Worm (Caenorhabditis elegans): ENCODE data around the gene W02B3.7.
"Not testable (repeated sequence)": the region's sequence is repeated elsewhere in the genome, so short reads cannot be mapped to it uniquely, and the experiment has no call there.

W02B3.7 gene

DNA sequence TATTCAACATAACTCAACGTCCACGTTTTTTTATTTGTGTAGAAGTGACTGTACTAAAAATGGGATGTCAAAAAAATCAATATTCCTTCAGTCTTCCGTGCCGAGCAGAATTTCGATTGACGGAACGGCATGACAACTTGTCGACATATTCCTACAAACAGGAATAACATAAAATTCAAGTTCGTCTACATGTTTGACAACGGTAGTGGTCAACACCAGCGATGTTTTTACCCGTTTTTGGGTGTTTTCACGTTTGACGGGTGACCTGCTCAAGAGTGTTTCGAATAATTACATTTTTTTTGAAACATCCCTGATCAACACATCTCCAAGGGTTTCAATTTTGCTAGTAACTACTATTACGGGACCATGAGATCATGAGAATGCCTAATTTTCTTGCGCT, at the start of gene W02B3.7:
Gene W02B3.7, minus strand, starts transcription at position 101 of the 400 bp plus-strand sequence.
- TF ChIP-seq ref-1 (GFP tag; conservative IDR thresholded peaks at IDR 0.05) (no peak), T22C8.4 (GFP tag; IDR thresholded peaks at IDR 0.05) (no peak), flt-1 (GFP tag; IDR thresholded peaks at IDR 0.05) (no peak), klf-2 (GFP tag; conservative IDR thresholded peaks at IDR 0.05) (no peak), med-1 (GFP tag; optimal IDR thresholded peaks at IDR 0.05; ENCODE audit: insufficient read depth) (no peak), ztf-29 (GFP tag; IDR thresholded peaks at IDR 0.05) (no peak), tab-1 (GFP tag; IDR thresholded peaks at IDR 0.05) (no peak), cog-1 (tag; optimal IDR thresholded peaks at IDR 0.05) (no peak), ztf-23 (GFP tag; IDR thresholded peaks at IDR 0.05) (no peak)

DNA sequence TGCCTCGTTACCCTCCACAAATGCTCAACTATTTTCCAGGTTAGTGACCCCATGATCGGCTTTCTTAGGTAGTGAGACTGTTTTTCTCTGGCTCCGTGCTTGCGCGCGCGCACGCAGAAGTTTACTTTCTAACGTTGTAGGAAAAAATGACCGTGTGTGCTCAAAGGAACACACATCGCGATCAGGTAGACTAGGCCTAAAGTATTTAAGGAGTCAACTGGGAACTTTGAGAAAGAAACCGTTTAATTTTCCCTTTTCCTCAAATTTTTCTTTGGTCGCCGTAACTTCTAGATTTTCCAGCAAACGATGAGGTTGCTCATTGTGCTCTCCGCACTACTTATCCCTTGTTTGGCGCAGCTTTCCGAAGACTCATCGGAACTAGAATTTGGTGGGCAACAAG, 48.5 kb upstream of the W02B3.7 start, which contains the start of gene idpp-1:
Gene idpp-1, plus strand, starts transcription at position 301 of the 400 bp plus-strand sequence.
- TF ChIP-seq flt-1 (GFP tag; IDR thresholded peaks at IDR 0.05) (no peak), med-1 (GFP tag; optimal IDR thresholded peaks at IDR 0.05; ENCODE audit: insufficient read depth) (no peak), ztf-29 (GFP tag; IDR thresholded peaks at IDR 0.05) (no peak), ref-1 (GFP tag; conservative IDR thresholded peaks at IDR 0.05) (no peak), T22C8.4 (GFP tag; IDR thresholded peaks at IDR 0.05) (no peak), cog-1 (tag; optimal IDR thresholded peaks at IDR 0.05) (no peak), ztf-23 (GFP tag; IDR thresholded peaks at IDR 0.05) (no peak), klf-2 (GFP tag; conservative IDR thresholded peaks at IDR 0.05) (no peak)

- TF ChIP-seq ref-1 (GFP tag; conservative IDR thresholded peaks at IDR 0.05): no peak
- no peak for TF ChIP-seq klf-2 (GFP tag; conservative IDR thresholded peaks at IDR 0.05)
- TF ChIP-seq med-1 (GFP tag; optimal IDR thresholded peaks at IDR 0.05; ENCODE audit: insufficient read depth): no peak
- no peak for TF ChIP-seq T22C8.4 (GFP tag; IDR thresholded peaks at IDR 0.05)
Observed at ce11 chrIII:728694-729093, 36.9 kb upstream of the W02B3.7 start.

DNA sequence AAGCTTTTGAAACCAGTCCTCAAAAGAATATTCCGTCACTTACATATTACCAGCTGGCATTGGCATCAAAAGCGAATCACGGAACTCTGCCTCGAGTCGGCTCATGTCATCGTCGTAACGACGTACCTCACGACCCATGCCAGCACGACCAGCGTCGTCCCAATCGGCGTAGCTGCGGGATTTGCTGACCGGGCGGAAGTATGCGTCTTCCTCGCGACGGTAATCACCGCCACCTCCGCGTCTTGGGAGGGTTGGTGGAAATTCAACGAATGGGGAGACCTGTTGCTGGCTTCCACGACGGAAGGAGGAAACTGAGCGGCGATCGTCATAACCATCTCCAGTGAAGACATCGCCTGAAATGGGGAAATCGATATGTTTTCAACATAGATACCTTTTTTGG, 36.2 kb upstream of the W02B3.7 start:
- no peak for TF ChIP-seq ztf-29 (GFP tag; IDR thresholded peaks at IDR 0.05)
- TF ChIP-seq flt-1 (GFP tag; IDR thresholded peaks at IDR 0.05): no peak
- TF ChIP-seq tab-1 (GFP tag; IDR thresholded peaks at IDR 0.05): no peak
- no peak for TF ChIP-seq ztf-23 (GFP tag; IDR thresholded peaks at IDR 0.05)
- TF ChIP-seq med-1 (GFP tag; optimal IDR thresholded peaks at IDR 0.05; ENCODE audit: insufficient read depth): no peak
- no peak for TF ChIP-seq ref-1 (GFP tag; conservative IDR thresholded peaks at IDR 0.05)

- TF ChIP-seq med-1 (GFP tag; optimal IDR thresholded peaks at IDR 0.05; ENCODE audit: insufficient read depth) (no peak), T22C8.4 (GFP tag; IDR thresholded peaks at IDR 0.05) (no peak), flt-1 (GFP tag; IDR thresholded peaks at IDR 0.05) (no peak), ref-1 (GFP tag; conservative IDR thresholded peaks at IDR 0.05) (no peak)
Observed at ce11 chrIII:724819-725218, 33.0 kb upstream of the W02B3.7 start, which contains the start of gene flp-24. Gene flp-24, plus strand, starts transcription at chrIII:725119.

DNA sequence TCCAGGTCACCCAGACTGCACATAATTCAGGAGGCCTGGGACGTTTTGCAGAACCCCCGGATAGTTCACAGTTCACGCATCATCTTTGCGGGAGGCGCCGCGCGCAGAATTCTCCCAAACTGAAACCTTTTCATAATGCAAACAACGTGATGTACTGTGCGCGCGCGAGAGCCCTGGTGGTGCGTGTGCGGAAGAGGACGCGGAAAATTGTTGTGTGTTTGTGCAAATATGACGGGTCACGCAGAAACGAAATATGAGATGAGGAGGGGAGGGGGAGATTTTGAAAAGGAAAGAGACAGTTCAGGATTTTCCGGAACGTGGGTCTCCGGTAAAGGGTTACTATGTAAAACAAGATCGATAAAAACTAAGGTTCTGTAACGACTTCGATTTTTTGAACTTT, 18.2 kb upstream of the W02B3.7 start:
- no peak for TF ChIP-seq tab-1 (GFP tag; IDR thresholded peaks at IDR 0.05)
- no peak for TF ChIP-seq med-1 (GFP tag; optimal IDR thresholded peaks at IDR 0.05; ENCODE audit: insufficient read depth)
- no peak for TF ChIP-seq T22C8.4 (GFP tag; IDR thresholded peaks at IDR 0.05)
- TF ChIP-seq klf-2 (GFP tag; conservative IDR thresholded peaks at IDR 0.05): no peak
- TF ChIP-seq ref-1 (GFP tag; conservative IDR thresholded peaks at IDR 0.05): no peak
- TF ChIP-seq ztf-29 (GFP tag; IDR thresholded peaks at IDR 0.05): no peak
- no peak for TF ChIP-seq cog-1 (tag; optimal IDR thresholded peaks at IDR 0.05)
- TF ChIP-seq flt-1 (GFP tag; IDR thresholded peaks at IDR 0.05): no peak
- TF ChIP-seq ztf-23 (GFP tag; IDR thresholded peaks at IDR 0.05): no peak

ce11 chrIII:698814-699213, 7.0 kb upstream of the W02B3.7 start:
- TF ChIP-seq T22C8.4 (GFP tag; IDR thresholded peaks at IDR 0.05) (no peak), med-1 (GFP tag; optimal IDR thresholded peaks at IDR 0.05; ENCODE audit: insufficient read depth) (no peak), ref-1 (GFP tag; conservative IDR thresholded peaks at IDR 0.05) (peak; percentile 38; the same call in 1 of the 2 replicates), tab-1 (GFP tag; IDR thresholded peaks at IDR 0.05) (peak; percentile 68; the same call in 1 of the 2 replicates)

DNA sequence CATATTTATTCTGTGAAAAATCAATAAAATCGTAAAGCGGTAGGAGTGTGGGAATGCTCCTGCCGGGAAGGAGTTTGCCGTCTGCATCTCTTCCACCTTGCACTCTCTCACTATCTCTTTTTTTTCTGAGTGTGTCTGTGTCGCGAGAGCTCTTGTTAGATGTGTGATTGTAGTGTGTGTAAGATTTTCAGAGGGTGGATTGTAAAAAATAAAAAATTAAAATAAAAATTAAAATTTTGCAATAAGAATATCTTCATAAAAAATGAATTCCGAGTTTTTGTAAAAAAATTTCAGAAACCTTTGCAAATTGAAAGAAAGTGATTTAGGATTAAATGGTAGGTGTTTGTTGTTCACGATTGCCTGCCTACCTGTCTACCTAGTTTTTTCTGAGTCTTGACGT, 4.5 kb upstream of the W02B3.7 start, which contains the start of gene sel-15:
Gene sel-15, minus strand, starts transcription at position 101 of the 400 bp plus-strand sequence.
- TF ChIP-seq ztf-29 (GFP tag; IDR thresholded peaks at IDR 0.05): no peak
- no peak for TF ChIP-seq ref-1 (GFP tag; conservative IDR thresholded peaks at IDR 0.05)
- TF ChIP-seq flt-1 (GFP tag; IDR thresholded peaks at IDR 0.05): no peak
- no peak for TF ChIP-seq tab-1 (GFP tag; IDR thresholded peaks at IDR 0.05)
- TF ChIP-seq med-1 (GFP tag; optimal IDR thresholded peaks at IDR 0.05; ENCODE audit: insufficient read depth): no peak
- TF ChIP-seq T22C8.4 (GFP tag; IDR thresholded peaks at IDR 0.05): no peak
- TF ChIP-seq klf-2 (GFP tag; conservative IDR thresholded peaks at IDR 0.05): no peak
- no peak for TF ChIP-seq cog-1 (tag; optimal IDR thresholded peaks at IDR 0.05)
- TF ChIP-seq ztf-23 (GFP tag; IDR thresholded peaks at IDR 0.05): no peak

DNA sequence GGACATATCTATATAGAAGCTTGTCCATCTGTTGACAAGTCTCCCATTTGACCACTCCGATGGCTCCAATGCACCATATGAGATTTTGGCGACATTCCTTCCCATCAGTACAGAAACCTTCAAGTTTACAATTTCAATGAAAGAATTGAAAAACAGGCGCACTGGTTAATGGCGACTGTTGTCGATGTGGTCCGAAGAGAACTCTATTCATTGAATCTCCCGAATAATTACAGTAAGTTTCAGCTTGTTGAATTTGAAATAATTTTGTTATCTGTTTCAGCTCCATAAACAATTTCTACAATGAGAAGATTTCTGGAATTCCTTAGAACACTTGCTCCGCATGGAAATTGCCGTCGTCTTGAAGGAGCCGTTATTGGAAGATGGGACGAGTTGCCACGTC, 3.0 kb downstream of the W02B3.7 start, which contains the start of gene elf-1:
Gene elf-1, plus strand, starts transcription at position 301 of the 400 bp plus-strand sequence.
- TF ChIP-seq flt-1 (GFP tag; IDR thresholded peaks at IDR 0.05); cog-1 (tag; optimal IDR thresholded peaks at IDR 0.05); klf-2 (GFP tag; conservative IDR thresholded peaks at IDR 0.05): not testable (repeated sequence)

- no peak for TF ChIP-seq med-1 (GFP tag; optimal IDR thresholded peaks at IDR 0.05; ENCODE audit: insufficient read depth)
- no peak for TF ChIP-seq tab-1 (GFP tag; IDR thresholded peaks at IDR 0.05)
- no peak for TF ChIP-seq ref-1 (GFP tag; conservative IDR thresholded peaks at IDR 0.05)
- TF ChIP-seq cog-1 (tag; optimal IDR thresholded peaks at IDR 0.05): no peak
- TF ChIP-seq flt-1 (GFP tag; IDR thresholded peaks at IDR 0.05): no peak
- TF ChIP-seq ztf-23 (GFP tag; IDR thresholded peaks at IDR 0.05): no peak
- TF ChIP-seq T22C8.4 (GFP tag; IDR thresholded peaks at IDR 0.05): no peak
- no peak for TF ChIP-seq ztf-29 (GFP tag; IDR thresholded peaks at IDR 0.05)
- no peak for TF ChIP-seq klf-2 (GFP tag; conservative IDR thresholded peaks at IDR 0.05)
Observed at ce11 chrIII:688083-688482, 3.8 kb downstream of the W02B3.7 start.

Measured in whole organism, midembryonic.